Worm (Caenorhabditis elegans): ENCODE results near the gene F54D5.4.

F54D5.4 gene

ce11 chrII:11595368-11595996, 25.9 kb downstream of the F54D5.4 start, which contains the start of gene gfat-1:
Gene gfat-1, minus strand, starts transcription at chrII:11595418.
- TF ChIP-seq dpl-1 (GFP tag; optimal IDR thresholded peaks at IDR 0.05) (peak; percentile 9), dve-1 (tag; optimal IDR thresholded peaks at IDR 0.05; ENCODE audit: insufficient read depth) (no peak), lsy-2 (tag; optimal IDR thresholded peaks at IDR 0.05) (peak in 1 of 2 experiments; percentile 17), set-16 (GFP tag; IDR thresholded peaks at IDR 0.05) (peak; percentile 32), egl-43 (GFP tag; IDR thresholded peaks at IDR 0.05) (no peak; the same call in 1 of the 2 replicates), lin-38 (GFP tag; IDR thresholded peaks at IDR 0.05) (peak; percentile 16; the same call in 1 of the 2 replicates), nhr-48 (tag; optimal IDR thresholded peaks at IDR 0.05) (no peak), mdl-1 (tag; optimal IDR thresholded peaks at IDR 0.05) (peak; percentile 37 to 89), lin-15B (tag; optimal IDR thresholded peaks at IDR 0.05) (no peak), ctbp-1 (GFP tag; IDR thresholded peaks at IDR 0.05) (0 out of 2 replicates have a peak, but pooled peaks have one; percentile 34), lin-29 (GFP tag; IDR thresholded peaks at IDR 0.05) (no peak), Y105C5A.15 (GFP tag; IDR thresholded peaks at IDR 0.05) (no peak), hlh-30 (tag; optimal IDR thresholded peaks at IDR 0.05; ENCODE audit: insufficient read depth) (peak; percentile 57), nhr-6 (tag; optimal IDR thresholded peaks at IDR 0.05) (peak; percentile 21), mes-2 (tag; optimal IDR thresholded peaks at IDR 0.05; ENCODE audit: poor library complexity, severe bottlenecking) (peak; percentile 43), lim-7 (GFP tag; IDR thresholded peaks at IDR 0.05) (0 out of 2 replicates have a peak, but pooled peaks have one; percentile 8)

- TF ChIP-seq dmd-6 (GFP tag; IDR thresholded peaks at IDR 0.05): peak; percentile 45; the same call in 1 of the 2 replicates
- TF ChIP-seq snpc-4 (tag; optimal IDR thresholded peaks at IDR 0.05): no peak
- no peak for TF ChIP-seq fos-1 (tag; optimal IDR thresholded peaks at IDR 0.05)
- TF ChIP-seq unc-62 (GFP tag; optimal IDR thresholded peaks at IDR 0.05 in 1 of 2): no peak
- no peak for TF ChIP-seq unc-62 (tag; optimal IDR thresholded peaks at IDR 0.05)
- TF ChIP-seq Y48G9A.11 (GFP tag; IDR thresholded peaks at IDR 0.05): 0 out of 2 replicates have a peak, but pooled peaks have one; percentile 22
- no peak for TF ChIP-seq lir-3 (tag; optimal IDR thresholded peaks at IDR 0.05)
- no peak for TF ChIP-seq Y75B8A.6 (GFP tag; IDR thresholded peaks at IDR 0.05)
- TF ChIP-seq ceh-32 (tag; optimal IDR thresholded peaks at IDR 0.05; ENCODE audit: poor library complexity): no peak
- TF ChIP-seq D1046.2 (GFP tag; IDR thresholded peaks at IDR 0.05): no peak
- TF ChIP-seq ama-1 (optimal IDR thresholded peaks at IDR 0.05): no peak
- peak; percentile 71 for TF ChIP-seq F49E8.2 (tag; optimal IDR thresholded peaks at IDR 0.05; ENCODE audit: borderline replicate concordance)
- no peak for TF ChIP-seq ceh-28 (tag; optimal IDR thresholded peaks at IDR 0.05)
- TF ChIP-seq mdt-29 (GFP tag; IDR thresholded peaks at IDR 0.05): 0 out of 2 replicates have a peak, but pooled peaks have one; percentile 23
- no peak for TF ChIP-seq zip-2 (tag; optimal IDR thresholded peaks at IDR 0.05)
- no peak for TF ChIP-seq Y105C5A.15 (GFP tag; IDR thresholded peaks at IDR 0.05)
- no peak for TF ChIP-seq lin-39 (tag; optimal IDR thresholded peaks at IDR 0.05)
- TF ChIP-seq hmg-1.1 (GFP tag; IDR thresholded peaks at IDR 0.05): no peak
- no peak for TF ChIP-seq ctbp-1 (GFP tag; IDR thresholded peaks at IDR 0.05)
- no peak for TF ChIP-seq pha-4 (GFP tag; IDR thresholded peaks at IDR 0.05)
- TF ChIP-seq pha-4 (tag; optimal IDR thresholded peaks at IDR 0.05): no peak
- TF ChIP-seq rbr-2 (tag; optimal IDR thresholded peaks at IDR 0.05): no peak
- no peak for TF ChIP-seq mxl-2 (GFP tag; conservative IDR thresholded peaks at IDR 0.05)
- TF ChIP-seq zip-11 (GFP tag; IDR thresholded peaks at IDR 0.05): no peak
- no peak for TF ChIP-seq egl-27 (tag; optimal IDR thresholded peaks at IDR 0.05)
- no peak for TF ChIP-seq ceh-20 (GFP tag; IDR thresholded peaks at IDR 0.05)
- no peak for TF ChIP-seq egl-43 (GFP tag; IDR thresholded peaks at IDR 0.05)
- TF ChIP-seq madf-5 (GFP tag; IDR thresholded peaks at IDR 0.05): no peak
- TF ChIP-seq dmd-8 (GFP tag; IDR thresholded peaks at IDR 0.05): no peak
- no peak for TF ChIP-seq ces-1 (GFP tag; optimal IDR thresholded peaks at IDR 0.05)
- TF ChIP-seq F37D6.2 (tag; optimal IDR thresholded peaks at IDR 0.05): no peak
- TF ChIP-seq pqm-1 (tag; optimal IDR thresholded peaks at IDR 0.05): peak; percentile 4
- no peak for TF ChIP-seq tag-97 (GFP tag; IDR thresholded peaks at IDR 0.05)
- no peak for TF ChIP-seq R02D3.7 (tag; optimal IDR thresholded peaks at IDR 0.05)
- no peak for TF ChIP-seq hlh-30 (tag; optimal IDR thresholded peaks at IDR 0.05; ENCODE audit: insufficient read depth)
- peak; percentile 4 for TF ChIP-seq dve-1 (tag; optimal IDR thresholded peaks at IDR 0.05; ENCODE audit: insufficient read depth)
- TF ChIP-seq madf-9 (GFP tag; conservative IDR thresholded peaks at IDR 0.05): no peak
These were observed 26.6 kb downstream of the F54D5.4 start for ce11 chrII:11596157-11596740.
